Fruit fly (Drosophila melanogaster) whole organism, embryonic: ENCODE measurements around the gene Srr.

Experiments used
- Bdp1 ChIP-seq: fragments of 200-800 bp; sonication (Bioruptor generic); optimal IDR thresholded peaks from 3 replicates; lab custom pipeline; 2016; ENCODE audit warnings: missing biosample characterization, missing genetic modification characterization
- C15 ChIP-seq: fragments of 200-800 bp; sonication (Bioruptor generic); IDR thresholded peaks from 3 replicates; pipeline ENCODE4 v1.3.6; 2022; ENCODE audit warnings: missing biosample characterization, missing genetic modification characterization
- CG10462 ChIP-seq: fragments of 200-800 bp; sonication (Bioruptor generic); optimal IDR thresholded peaks from 2 replicates; lab custom pipeline; 2016; ENCODE audit warnings: missing biosample characterization, missing genetic modification characterization
- CG11456 ChIP-seq: fragments of 200-800 bp; sonication (Bioruptor generic); IDR thresholded peaks from 3 replicates; pipeline ENCODE4 v1.3.6; 2022; ENCODE audit warnings: missing biosample characterization, missing genetic modification characterization
- CG12219 ChIP-seq: fragments of 200-800 bp; sonication (Bioruptor generic); optimal IDR thresholded peaks from 3 replicates; lab custom pipeline; 2018; ENCODE audit warnings: missing biosample characterization, mild to moderate bottlenecking, missing genetic modification characterization
- CG12769 ChIP-seq: fragments of 200-800 bp; sonication (Bioruptor generic); optimal IDR thresholded peaks from 2 replicates; lab custom pipeline; 2019; ENCODE audit warnings: missing biosample characterization, mild to moderate bottlenecking, missing genetic modification characterization, moderate library complexity
- CG13296 ChIP-seq: fragments of 200-800 bp; sonication (Bioruptor generic); optimal IDR thresholded peaks from 3 replicates; lab custom pipeline; 2018; ENCODE audit warnings: missing biosample characterization, mild to moderate bottlenecking, missing genetic modification characterization
- CG13775 ChIP-seq: fragments of 200-800 bp; sonication (Bioruptor generic); optimal IDR thresholded peaks from 3 replicates; lab custom pipeline; 2017; ENCODE audit warnings: missing biosample characterization, mild to moderate bottlenecking, missing genetic modification characterization
- CG15269 ChIP-seq: fragments of 200-800 bp; sonication (Bioruptor generic); optimal IDR thresholded peaks from 2 replicates; lab custom pipeline; 2018; ENCODE audit warnings: missing biosample characterization, mild to moderate bottlenecking, missing genetic modification characterization, moderate library complexity
- CG15514 ChIP-seq: fragments of 200-800 bp; sonication (Bioruptor generic); optimal IDR thresholded peaks from 3 replicates; lab custom pipeline; 2017; ENCODE audit warnings: missing biosample characterization, missing genetic modification characterization, mild to moderate bottlenecking, moderate library complexity, missing genetic modification reagents
- CG16813 ChIP-seq: fragments of 200-800 bp; sonication (Bioruptor generic); IDR thresholded peaks from 3 replicates; pipeline ENCODE4 v1.3.6; 2022; ENCODE audit warnings: missing biosample characterization, missing genetic modification characterization; ENCODE audit not compliant: partially characterized antibody
- CG16815 ChIP-seq: fragments of 200-800 bp; sonication (Bioruptor generic); optimal IDR thresholded peaks from 3 replicates; lab custom pipeline; 2017; ENCODE audit warnings: missing biosample characterization, mild to moderate bottlenecking, missing genetic modification characterization
- CG17612 ChIP-seq: fragments of 200-800 bp; sonication (Bioruptor generic); IDR thresholded peaks from 2 replicates; pipeline ENCODE4 v1.3.6; 2022; ENCODE audit warnings: missing biosample characterization, missing genetic modification characterization
- CG1792 ChIP-seq: fragments of 200-800 bp; sonication (Bioruptor generic); optimal IDR thresholded peaks from 2 replicates; lab custom pipeline; 2016; ENCODE audit warnings: missing biosample characterization, missing genetic modification characterization
- CG2116 ChIP-seq: fragments of 200-800 bp; sonication (Bioruptor generic); optimal IDR thresholded peaks from 3 replicates; lab custom pipeline; 2018; ENCODE audit warnings: missing biosample characterization, mild to moderate bottlenecking, missing genetic modification characterization
- CG2678 ChIP-seq: fragments of 200-800 bp; sonication (Bioruptor generic); optimal IDR thresholded peaks from 3 replicates; lab custom pipeline; 2019; ENCODE audit warnings: missing biosample characterization, mild to moderate bottlenecking, missing genetic modification characterization, moderate library complexity
- CG32767 ChIP-seq: fragments of 200-800 bp; sonication (Bioruptor generic); IDR thresholded peaks from 2 replicates; pipeline ENCODE4 v1.3.6; 2022; ENCODE audit warnings: missing biosample characterization, missing genetic modification characterization
- CG33213 ChIP-seq: fragments of 200-800 bp; sonication (Bioruptor generic); optimal IDR thresholded peaks from 3 replicates; lab custom pipeline; 2016; ENCODE audit warnings: missing biosample characterization, missing genetic modification characterization
- CG4282 ChIP-seq: fragments of 200-800 bp; sonication (Bioruptor generic); optimal IDR thresholded peaks from 2 replicates; lab custom pipeline; 2016; ENCODE audit warnings: missing biosample characterization, missing genetic modification characterization
- CG4360 ChIP-seq: fragments of 200-800 bp; sonication (Bioruptor generic); IDR thresholded peaks from 2 replicates; pipeline ENCODE4 v1.3.6; 2022; ENCODE audit warnings: missing biosample characterization, missing genetic modification characterization
- CG8765 ChIP-seq: fragments of 200-800 bp; sonication (Bioruptor generic); IDR thresholded peaks from 2 replicates; pipeline ENCODE4 v1.3.6; 2022; ENCODE audit warnings: missing biosample characterization, missing genetic modification characterization
- CG9215 ChIP-seq: fragments of 200-800 bp; sonication (Bioruptor generic); IDR thresholded peaks from 2 replicates; pipeline ENCODE4 v1.3.6; 2022; ENCODE audit warnings: missing biosample characterization, missing genetic modification characterization
- Dbx ChIP-seq: fragments of 200-800 bp; sonication (Bioruptor generic); IDR thresholded peaks from 3 replicates; pipeline ENCODE4 v1.3.6; 2022; ENCODE audit warnings: missing biosample characterization, missing genetic modification characterization
- Ets97D ChIP-seq: fragments of 200-800 bp; sonication (Bioruptor generic); optimal IDR thresholded peaks from 3 replicates; lab custom pipeline; 2016; ENCODE audit warnings: missing biosample characterization, missing genetic modification characterization
- Gsc ChIP-seq: fragments of 200-800 bp; sonication (Bioruptor generic); IDR thresholded peaks from 2 replicates; pipeline ENCODE4 v1.3.6; 2022; ENCODE audit warnings: missing biosample characterization, missing genetic modification characterization
- Gug ChIP-seq: fragments of 200-800 bp; sonication (Bioruptor generic); IDR thresholded peaks from 4 replicates; pipeline ENCODE4 v1.3.6; 2022; ENCODE audit warnings: missing biosample characterization, missing genetic modification characterization
- HLH54F ChIP-seq: fragments of 200-800 bp; sonication (Bioruptor generic); optimal IDR thresholded peaks from 3 replicates; lab custom pipeline; 2016; ENCODE audit warnings: missing biosample characterization, missing genetic modification characterization
- HmgD ChIP-seq: fragments of 200-800 bp; sonication (Bioruptor generic); optimal IDR thresholded peaks from 3 replicates; lab custom pipeline; 2016; ENCODE audit warnings: missing biosample characterization, missing genetic modification characterization
- Hr51 ChIP-seq, 2 experiments: fragments of 200-800 bp; sonication (Bioruptor generic); optimal IDR thresholded peaks; 2 replicates in 1 of 2; 3 replicates in 1 of 2; lab custom pipeline; 2016 to 2018; ENCODE audit warnings: missing biosample characterization in 2 of 2, missing genetic modification characterization in 2 of 2, mild to moderate bottlenecking in 1 of 2, moderate library complexity in 1 of 2
- MBD-R2 ChIP-seq: fragments of 200-800 bp; sonication (Bioruptor generic); IDR thresholded peaks from 2 replicates; pipeline ENCODE4 v1.3.6; 2022; ENCODE audit warnings: missing biosample characterization, missing genetic modification characterization
- NC2β ChIP-seq: fragments of 200-800 bp; sonication (Bioruptor generic); optimal IDR thresholded peaks from 2 replicates; lab custom pipeline; 2016; ENCODE audit warnings: missing biosample characterization, missing genetic modification characterization
- Rfx ChIP-seq: fragments of 200-800 bp; sonication (Bioruptor generic); IDR thresholded peaks from 2 replicates; pipeline ENCODE4 v1.3.6; 2022; ENCODE audit warnings: missing biosample characterization, missing genetic modification characterization
- Sin3A ChIP-seq: fragments of >200 bp; optimal IDR thresholded peaks from 2 replicates; lab custom pipeline; 2018
- Spps ChIP-seq: fragments of 200-800 bp; sonication (Bioruptor generic); optimal IDR thresholded peaks from 2 replicates; lab custom pipeline; 2018; ENCODE audit warnings: missing biosample characterization, mild to moderate bottlenecking, missing genetic modification characterization
- al ChIP-seq: fragments of 200-800 bp; sonication (Bioruptor generic); IDR thresholded peaks from 2 replicates; pipeline ENCODE4 v1.3.6; 2022; ENCODE audit warnings: missing biosample characterization, missing genetic modification characterization
- cad ChIP-seq: fragments of >200 bp; optimal IDR thresholded peaks from 2 replicates; lab custom pipeline; 2017; ENCODE audit warnings: missing biosample characterization, missing genetic modification characterization
- chif ChIP-seq, 2 experiments: fragments of 200-800 bp; sonication (Bioruptor generic); optimal IDR thresholded peaks; 3 replicates each; lab custom pipeline; 2016; ENCODE audit warnings: missing biosample characterization in 2 of 2, missing genetic modification characterization in 2 of 2
- corto ChIP-seq: fragments of 200-800 bp; sonication (Bioruptor generic); optimal IDR thresholded peaks from 2 replicates; lab custom pipeline; 2016; ENCODE audit warnings: missing biosample characterization, mild to moderate bottlenecking, missing genetic modification characterization, moderate library complexity
- crp ChIP-seq, 2 experiments: fragments of 200-800 bp; sonication (Bioruptor generic); optimal IDR thresholded peaks; 2 replicates in 1 of 2; 3 replicates in 1 of 2; lab custom pipeline; 2017; ENCODE audit warnings: missing biosample characterization in 2 of 2, missing genetic modification characterization in 2 of 2, mild to moderate bottlenecking in 1 of 2, moderate library complexity in 1 of 2
- dimm ChIP-seq: fragments of 200-800 bp; sonication (Bioruptor generic); IDR thresholded peaks from 2 replicates; pipeline ENCODE4 v1.3.6; 2022; ENCODE audit warnings: missing biosample characterization, missing genetic modification characterization
- ewg ChIP-seq: fragments of 200-800 bp; sonication (Bioruptor generic); optimal IDR thresholded peaks from 3 replicates; lab custom pipeline; 2017; ENCODE audit warnings: mild to moderate bottlenecking, missing biosample characterization, missing genetic modification reagents, missing genetic modification characterization
- fd102C ChIP-seq: fragments of 200-800 bp; sonication (Bioruptor generic); optimal IDR thresholded peaks from 2 replicates; lab custom pipeline; 2018; ENCODE audit warnings: missing biosample characterization, mild to moderate bottlenecking, missing genetic modification characterization, moderate library complexity
- gem ChIP-seq: fragments of 200-800 bp; sonication (Bioruptor generic); optimal IDR thresholded peaks from 2 replicates; lab custom pipeline; 2019; ENCODE audit warnings: missing biosample characterization, mild to moderate bottlenecking, missing genetic modification characterization, moderate library complexity
- gsb-n ChIP-seq: fragments of 200-800 bp; sonication (Bioruptor generic); optimal IDR thresholded peaks from 3 replicates; lab custom pipeline; 2018; ENCODE audit warnings: missing biosample characterization, mild to moderate bottlenecking, missing genetic modification characterization
- hbn ChIP-seq: fragments of 200-800 bp; sonication (Bioruptor generic); IDR thresholded peaks from 2 replicates; pipeline ENCODE4 v1.3.6; 2022; ENCODE audit warnings: missing biosample characterization, missing genetic modification characterization; ENCODE audit not compliant: partially characterized antibody
- ken ChIP-seq: fragments of 200-800 bp; sonication (Bioruptor generic); IDR thresholded peaks from 3 replicates; pipeline ENCODE4 v1.3.6; 2022; ENCODE audit warnings: missing biosample characterization, missing genetic modification characterization
- pfk ChIP-seq: fragments of 200-800 bp; sonication (Bioruptor generic); optimal IDR thresholded peaks from 2 replicates; lab custom pipeline; 2018; ENCODE audit warnings: missing biosample characterization, mild to moderate bottlenecking, missing genetic modification characterization, moderate library complexity
- pho ChIP-seq: fragments of 200-800 bp; sonication (Bioruptor generic); optimal IDR thresholded peaks from 2 replicates; lab custom pipeline; 2016; ENCODE audit warnings: missing biosample characterization, missing genetic modification characterization
- sug ChIP-seq: fragments of 200-800 bp; optimal IDR thresholded peaks from 2 replicates; lab custom pipeline; 2019; ENCODE audit warnings: missing biosample characterization, mild to moderate bottlenecking, missing genetic modification characterization, moderate library complexity
- wor ChIP-seq: fragments of 200-800 bp; sonication (Bioruptor generic); IDR thresholded peaks from 2 replicates; pipeline ENCODE4 v1.3.6; 2022; ENCODE audit warnings: missing biosample characterization, missing genetic modification characterization
- zf30C ChIP-seq: fragments of 200-800 bp; sonication (Bioruptor generic); optimal IDR thresholded peaks from 3 replicates; lab custom pipeline; 2018; ENCODE audit warnings: missing biosample characterization, mild to moderate bottlenecking, missing genetic modification characterization

The Srr gene

dm6 chr3R:9404104-9404512, 38.9 kb downstream of the Srr start, which contains the start of the genes CG9356, BBIP1 and CG8135 (continued):
- TF ChIP-seq wor (GFP tag; lab: Robert Waterston, UW) (peak; percentile 35; the same call in 1 of the 2 replicates), CG13775 (peak; percentile 72), CG16815 (GFP tag; lab: Kevin White, UChicago) (peak; percentile 21), Ets97D (GFP tag; lab: Kevin White, UChicago) (peak; percentile 91), Hr51 (GFP tag; optimal IDR thresholded peaks at IDR 0.05; lab: Kevin White, UChicago) (peak in 1 of 2 experiments; percentile 82), CG16813 (GFP tag; lab: Robert Waterston, UW) (peak; percentile 32; the same call in 1 of the 3 replicates), CG17612 (GFP tag; lab: Robert Waterston, UW) (no peak), CG12769 (tag; lab: Kevin White, UChicago) (no peak), CG32767 (GFP tag; lab: Robert Waterston, UW) (no peak), CG33213 (GFP tag; lab: Kevin White, UChicago) (peak; percentile 94), CG12219 (GFP tag; lab: Kevin White, UChicago) (no peak), C15 (no peak), NC2β (GFP tag; lab: Kevin White, UChicago) (peak; percentile 88), Sin3A (peak; percentile 92), corto (GFP tag; lab: Kevin White, UChicago) (no peak), dimm (GFP tag; lab: Robert Waterston, UW) (no peak), ken (peak; percentile 66), CG15514 (GFP tag; lab: Kevin White, UChicago) (peak; percentile 91), CG2116 (GFP tag; lab: Kevin White, UChicago) (peak; percentile 73), CG4360 (peak; percentile 36; the same call in 1 of the 2 replicates), Rfx (peak; percentile 55), cad (GFP tag; lab: Kevin White, UChicago) (no peak), CG4282 (peak; percentile 79), sug (tag; lab: Kevin White, UChicago) (no peak), Dbx (peak; percentile 80), gsb-n (tag; lab: Kevin White, UChicago) (no peak), pho (GFP tag; lab: Kevin White, UChicago) (peak; percentile 78), HmgD (GFP tag; lab: Kevin White, UChicago) (peak; percentile 71), Spps (tag; lab: Kevin White, UChicago) (peak; percentile 59), gem (tag; lab: Kevin White, UChicago) (no peak), HLH54F (GFP tag; lab: Kevin White, UChicago) (peak; percentile 87), chif (GFP tag; optimal IDR thresholded peaks at IDR 0.05; lab: Kevin White, UChicago) (peak; percentile 81 to 83), Bdp1 (GFP tag; lab: Kevin White, UChicago) (peak; percentile 74), al (peak; percentile 28; the same call in 1 of the 2 replicates), crp (GFP tag; optimal IDR thresholded peaks at IDR 0.05; lab: Kevin White, UChicago) (peak in 1 of 2 experiments; percentile 37), zf30C (no peak), CG8765 (peak; percentile 40; the same call in 1 of the 2 replicates), CG1792 (GFP tag; lab: Kevin White, UChicago) (peak; percentile 66), CG2678 (tag; lab: Kevin White, UChicago) (no peak), CG13296 (GFP tag; lab: Kevin White, UChicago) (peak; percentile 69), hbn (GFP tag; lab: Robert Waterston, UW) (no peak), CG10462 (peak; percentile 74), CG11456 (GFP tag; lab: Robert Waterston, UW) (peak; percentile 75), MBD-R2 (GFP tag; lab: Robert Waterston, UW) (peak; percentile 95), CG15269 (no peak), Gug (GFP tag; lab: Robert Waterston, UW) (peak; percentile 35; the same call in 2 of the 4 replicates), CG9215 (GFP tag; lab: Robert Waterston, UW) (0 out of 2 replicates have a peak, but pooled peaks have one; percentile 36), Gsc (GFP tag; lab: Robert Waterston, UW) (no peak), ewg (peak; percentile 28), pfk (GFP tag; lab: Kevin White, UChicago) (no peak), fd102C (GFP tag; lab: Kevin White, UChicago) (peak; percentile 38)
